Fruit fly (Drosophila melanogaster): ENCODE data around the gene Zwilch.

DNA sequence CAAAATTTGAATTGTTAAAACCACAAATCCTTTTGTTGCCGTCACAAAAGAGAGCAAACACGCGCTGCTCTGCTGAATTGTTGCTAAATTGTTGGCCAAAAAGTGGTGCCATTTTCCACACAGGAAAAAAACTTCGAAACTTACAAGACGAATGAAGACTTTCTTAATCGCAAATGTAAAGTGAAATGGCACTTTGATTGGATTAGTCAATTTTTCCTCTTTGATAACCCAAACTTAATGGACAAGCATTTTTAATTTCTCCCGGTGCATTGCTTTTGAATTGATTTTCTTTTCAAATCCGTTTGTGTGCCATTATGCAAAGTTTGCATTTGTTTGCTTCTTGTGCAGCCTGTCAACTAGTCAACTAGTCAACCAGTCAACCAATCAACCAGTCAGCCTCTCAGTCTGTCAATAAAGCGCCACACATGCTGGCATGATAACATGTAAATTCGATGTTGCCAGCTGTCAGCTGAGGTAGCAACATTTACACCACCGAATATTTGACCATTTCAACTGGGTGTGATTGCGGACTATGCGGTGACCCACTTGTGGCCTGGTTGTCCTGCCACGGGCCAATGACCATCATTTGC is 30.0 kb upstream of the Zwilch start:
- TF ChIP-seq psq (GFP tag; optimal IDR thresholded peaks at IDR 0.05), result no peak
- TF ChIP-seq br (GFP tag; optimal IDR thresholded peaks at IDR 0.05), result no peak
- TF ChIP-seq rgr (GFP tag; optimal IDR thresholded peaks at IDR 0.05), result no peak
- TF ChIP-seq fru (GFP tag; optimal IDR thresholded peaks at IDR 0.05), result no peak
- no peak for TF ChIP-seq lola (GFP tag; optimal IDR thresholded peaks at IDR 0.05)
- no peak for TF ChIP-seq jim (GFP tag; optimal IDR thresholded peaks at IDR 0.05)
- TF ChIP-seq Hr78 (GFP tag; optimal IDR thresholded peaks at IDR 0.05), result no peak
- TF ChIP-seq Myc (optimal IDR thresholded peaks at IDR 0.05), result no peak
- no peak for TF ChIP-seq usp (GFP tag; optimal IDR thresholded peaks at IDR 0.05)
- TF ChIP-seq h (GFP tag; optimal IDR thresholded peaks at IDR 0.05), result no peak
- TF ChIP-seq pan (optimal IDR thresholded peaks at IDR 0.05), result no peak

Measured in whole organism, wandering third instar larva.